Worm (Caenorhabditis elegans) whole organism, mixed stage, embryonic: ENCODE data around the gene F33E11.2.

Experiments
- M03D4.4 ChIP-seq: sonication (generic microtip); optimal IDR thresholded peaks from 2 replicates; lab custom pipeline; 2017; ENCODE audit warnings: mild to moderate bottlenecking, missing genetic modification characterization, missing compliant biosample characterization
- blmp-1 ChIP-seq: fragments of 150-350 bp; optimal IDR thresholded peaks from 2 replicates; lab custom pipeline; 2014; ENCODE audit warnings: missing biosample characterization, missing genetic modification characterization
- ces-1 ChIP-seq: fragments of 150-350 bp; optimal IDR thresholded peaks from 2 replicates; lab custom pipeline; 2014; ENCODE audit warnings: missing biosample characterization, missing genetic modification reagents, missing genetic modification characterization
- drap-1 ChIP-seq: fragments of 200-800 bp; sonication (Bioruptor generic); optimal IDR thresholded peaks from 3 replicates; lab custom pipeline; 2018; ENCODE audit warnings: mild to moderate bottlenecking, missing genetic modification characterization, missing compliant biosample characterization
- elt-1 ChIP-seq: sonication (generic microtip); optimal IDR thresholded peaks from 2 replicates; lab custom pipeline; 2017; ENCODE audit warnings: missing genetic modification characterization, mild to moderate bottlenecking, missing compliant biosample characterization, antibody characterized with exemption, moderate library complexity, borderline replicate concordance; ENCODE audit not compliant: insufficient read depth
- lin-13 ChIP-seq: fragments of 150-350 bp; optimal IDR thresholded peaks from 2 replicates; lab custom pipeline; 2014; ENCODE audit warnings: missing biosample characterization, missing genetic modification characterization
- lsy-2 ChIP-seq: fragments of 150-350 bp; optimal IDR thresholded peaks from 2 replicates; lab custom pipeline; 2014; ENCODE audit warnings: missing biosample characterization, missing genetic modification characterization
- nhr-237 ChIP-seq: fragments of 150-350 bp; optimal IDR thresholded peaks from 2 replicates; lab custom pipeline; 2014; ENCODE audit warnings: missing biosample characterization, missing genetic modification characterization
- nhr-76 ChIP-seq: sonication (generic microtip); optimal IDR thresholded peaks from 2 replicates; lab custom pipeline; 2017; ENCODE audit warnings: missing biosample characterization, missing genetic modification characterization
- pha-4 ChIP-seq: fragments of 150-350 bp; optimal IDR thresholded peaks from 2 replicates; lab custom pipeline; 2018; ENCODE audit warnings: missing biosample characterization, missing genetic modification reagents, missing genetic modification characterization
- snpc-4 ChIP-seq: fragments of 150-350 bp; optimal IDR thresholded peaks from 2 replicates; lab custom pipeline; 2014; ENCODE audit warnings: missing biosample characterization, missing genetic modification characterization
- unc-62 ChIP-seq: fragments of 150-350 bp; optimal IDR thresholded peaks from 2 replicates; lab custom pipeline; 2014; ENCODE audit warnings: missing biosample characterization, missing genetic modification reagents, missing genetic modification characterization
- zip-8 ChIP-seq: fragments of 150-350 bp; optimal IDR thresholded peaks from 2 replicates; lab custom pipeline; 2014; ENCODE audit warnings: missing biosample characterization, missing genetic modification characterization
- ztf-11 ChIP-seq: fragments of 150-350 bp; optimal IDR thresholded peaks from 2 replicates; lab custom pipeline; 2014; ENCODE audit warnings: missing biosample characterization, missing genetic modification characterization

DNA sequence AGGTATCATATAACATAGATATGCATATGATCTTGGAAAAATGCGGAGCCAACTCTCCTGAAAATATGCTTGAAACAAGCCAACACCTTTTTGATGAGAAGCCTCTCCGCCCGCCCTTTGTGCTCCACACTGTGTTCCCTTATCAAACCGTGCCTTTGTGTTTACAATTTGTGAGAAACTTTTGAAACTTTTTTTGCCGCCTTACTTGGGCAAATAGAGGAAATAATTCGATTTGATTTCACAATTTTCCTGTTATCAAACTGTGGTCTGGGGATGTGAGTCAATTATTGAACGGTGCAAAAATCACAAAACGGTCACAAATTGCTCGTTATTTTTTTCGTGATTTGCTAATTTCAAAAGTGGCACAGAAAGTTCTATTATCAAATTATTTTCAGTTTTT is 34.8 kb downstream of the F33E11.2 start:
- TF ChIP-seq ztf-11 (tag; lab: Kevin White, UChicago): no peak
- no peak for TF ChIP-seq lin-13 (tag; lab: Kevin White, UChicago)
- no peak for TF ChIP-seq nhr-237 (tag; lab: Kevin White, UChicago)
- no peak for TF ChIP-seq nhr-76 (tag; lab: Kevin White, UChicago)
- no peak for TF ChIP-seq ces-1 (GFP tag; lab: Kevin White, UChicago)
- no peak for TF ChIP-seq blmp-1 (tag; lab: Kevin White, UChicago)
- TF ChIP-seq zip-8 (tag; lab: Kevin White, UChicago): no peak
- TF ChIP-seq unc-62 (GFP tag; lab: Kevin White, UChicago): no peak
- no peak for TF ChIP-seq lsy-2 (tag; lab: Kevin White, UChicago)
- no peak for TF ChIP-seq elt-1 (tag; lab: Kevin White, UChicago)
- no peak for TF ChIP-seq M03D4.4
- no peak for TF ChIP-seq drap-1 (GFP tag; lab: Kevin White, UChicago)
- TF ChIP-seq snpc-4 (tag; lab: Kevin White, UChicago): no peak
- no peak for TF ChIP-seq pha-4
